Fruit fly (Drosophila melanogaster): ENCODE measurements around the gene CG9917.

Gene CG9917

dm6 chrX:16278783-16279182 lies 44.2 kb downstream of the CG9917 start:
- TF ChIP-seq Myc (optimal IDR thresholded peaks at IDR 0.05) (no peak), insv (optimal IDR thresholded peaks at IDR 0.05) (no peak), psq (optimal IDR thresholded peaks at IDR 0.05) (no peak), h (optimal IDR thresholded peaks at IDR 0.05) (no peak), Sin3A (optimal IDR thresholded peaks at IDR 0.05) (no peak), ttk (optimal IDR thresholded peaks at IDR 0.05) (no peak)

dm6 chrX:16277878-16278506 lies 45.0 kb downstream of the CG9917 start, which contains the start of gene eas:
Gene eas, plus strand, starts transcription at chrX:16278328.
- TF ChIP-seq insv (optimal IDR thresholded peaks at IDR 0.05), result no peak
- TF ChIP-seq psq (optimal IDR thresholded peaks at IDR 0.05), result no peak
- TF ChIP-seq h (optimal IDR thresholded peaks at IDR 0.05), result no peak
- no peak for TF ChIP-seq Sin3A (optimal IDR thresholded peaks at IDR 0.05)
- TF ChIP-seq ttk (optimal IDR thresholded peaks at IDR 0.05), result no peak
- no peak for TF ChIP-seq Myc (optimal IDR thresholded peaks at IDR 0.05)

dm6 chrX:16275854-16276338 lies 47.1 kb downstream of the CG9917 start, which contains the start of the genes kat80 and Prosalpha4:
Gene kat80, minus strand, starts transcription at chrX:16276180.
Gene Prosalpha4, plus strand, starts transcription at chrX:16276270.
- TF ChIP-seq psq (optimal IDR thresholded peaks at IDR 0.05), result no peak
- TF ChIP-seq Myc (optimal IDR thresholded peaks at IDR 0.05), result no peak
- no peak for TF ChIP-seq insv (optimal IDR thresholded peaks at IDR 0.05)
- no peak for TF ChIP-seq ttk (optimal IDR thresholded peaks at IDR 0.05)
- no peak for TF ChIP-seq h (optimal IDR thresholded peaks at IDR 0.05)
- TF ChIP-seq Sin3A (optimal IDR thresholded peaks at IDR 0.05), result no peak

- TF ChIP-seq Myc (optimal IDR thresholded peaks at IDR 0.05) (no peak), insv (optimal IDR thresholded peaks at IDR 0.05) (no peak), h (optimal IDR thresholded peaks at IDR 0.05) (no peak), ttk (optimal IDR thresholded peaks at IDR 0.05) (no peak), psq (optimal IDR thresholded peaks at IDR 0.05) (no peak), Sin3A (optimal IDR thresholded peaks at IDR 0.05) (no peak)
These were observed 47.7 kb downstream of the CG9917 start for dm6 chrX:16275168-16275853.
